Fruit fly (Drosophila melanogaster) whole organism, prepupa: ENCODE data around the gene CG14402.

Source experiments
- Blimp-1 ChIP-seq: fragments of 200-800 bp; sonication (Bioruptor generic); optimal IDR thresholded peaks from 3 replicates; lab custom pipeline; 2017; ENCODE audit warnings: missing biosample characterization, missing genetic modification characterization, mild to moderate bottlenecking, moderate library complexity, missing genetic modification reagents
- CG10669 ChIP-seq: fragments of 200-800 bp; sonication (Bioruptor generic); optimal IDR thresholded peaks from 3 replicates; lab custom pipeline; 2018; ENCODE audit warnings: missing biosample characterization, mild to moderate bottlenecking, missing genetic modification characterization, moderate library complexity
- CG11294 ChIP-seq: fragments of 200-800 bp; sonication (Bioruptor generic); IDR thresholded peaks from 2 replicates; pipeline ENCODE4 v1.3.6; 2022; ENCODE audit warnings: missing biosample characterization, missing genetic modification characterization
- CG11902 ChIP-seq: fragments of 200-800 bp; sonication (Bioruptor generic); optimal IDR thresholded peaks from 3 replicates; lab custom pipeline; 2016; ENCODE audit warnings: missing biosample characterization, missing genetic modification characterization
- CG16779 ChIP-seq: fragments of 200-800 bp; sonication (Bioruptor generic); optimal IDR thresholded peaks from 3 replicates; lab custom pipeline; 2017; ENCODE audit warnings: missing biosample characterization, mild to moderate bottlenecking, missing genetic modification characterization
- CG3032 ChIP-seq: fragments of 200-800 bp; optimal IDR thresholded peaks from 2 replicates; lab custom pipeline; 2019; ENCODE audit warnings: missing biosample characterization, mild to moderate bottlenecking, missing genetic modification characterization, moderate library complexity
- CG31627 ChIP-seq: fragments of 200-800 bp; sonication (Bioruptor generic); optimal IDR thresholded peaks from 3 replicates; lab custom pipeline; 2016; ENCODE audit warnings: missing biosample characterization, missing genetic modification characterization
- CG32006 ChIP-seq: fragments of 200-800 bp; sonication (Bioruptor generic); optimal IDR thresholded peaks from 3 replicates; lab custom pipeline; 2017; ENCODE audit warnings: missing biosample characterization, mild to moderate bottlenecking, missing genetic modification characterization
- CG6163 ChIP-seq: fragments of 200-800 bp; sonication (Bioruptor generic); IDR thresholded peaks from 3 replicates; pipeline ENCODE4 v1.3.6; 2022; ENCODE audit warnings: missing biosample characterization, missing genetic modification characterization
- CG6792 ChIP-seq: fragments of 200-800 bp; sonication (Bioruptor generic); optimal IDR thresholded peaks from 3 replicates; lab custom pipeline; 2016; ENCODE audit warnings: missing biosample characterization, missing genetic modification characterization
- CG6808 ChIP-seq: fragments of 200-800 bp; sonication (Bioruptor generic); optimal IDR thresholded peaks from 3 replicates; lab custom pipeline; 2017; ENCODE audit warnings: missing biosample characterization, missing genetic modification characterization, mild to moderate bottlenecking, moderate library complexity, missing genetic modification reagents
- CG6854 ChIP-seq: fragments of 200-800 bp; sonication (Bioruptor generic); optimal IDR thresholded peaks from 2 replicates; lab custom pipeline; 2017; ENCODE audit warnings: missing biosample characterization, mild to moderate bottlenecking, missing genetic modification characterization
- CG7368 ChIP-seq: fragments of 200-800 bp; sonication (Bioruptor generic); optimal IDR thresholded peaks from 3 replicates; lab custom pipeline; 2016; ENCODE audit warnings: missing biosample characterization, missing genetic modification characterization
- CG8319 ChIP-seq: fragments of 200-800 bp; sonication (Bioruptor generic); optimal IDR thresholded peaks from 3 replicates; lab custom pipeline; 2016; ENCODE audit warnings: missing biosample characterization, missing genetic modification characterization
- CG8632 ChIP-seq: fragments of 200-800 bp; sonication (Bioruptor generic); optimal IDR thresholded peaks from 3 replicates; lab custom pipeline; 2016; ENCODE audit warnings: missing biosample characterization, missing genetic modification characterization
- Eip75B ChIP-seq: fragments of 200-800 bp; sonication (Bioruptor generic); optimal IDR thresholded peaks from 3 replicates; lab custom pipeline; 2016; ENCODE audit warnings: missing biosample characterization, missing genetic modification characterization
- Eip78C ChIP-seq: fragments of 200-800 bp; sonication (Bioruptor generic); peaks from one replicate; lab custom pipeline; 2016; ENCODE audit warnings: missing biosample characterization, missing genetic modification characterization
- Eip93F ChIP-seq: fragments of 200-800 bp; sonication (Bioruptor generic); optimal IDR thresholded peaks from 2 replicates; lab custom pipeline; 2016; ENCODE audit warnings: missing biosample characterization, mild to moderate bottlenecking, missing genetic modification characterization
- Ets21C ChIP-seq: fragments of 200-800 bp; sonication (Bioruptor generic); optimal IDR thresholded peaks from 3 replicates; lab custom pipeline; 2016; ENCODE audit warnings: missing biosample characterization, missing genetic modification characterization
- Ets96B ChIP-seq: fragments of 200-800 bp; optimal IDR thresholded peaks from 2 replicates; lab custom pipeline; 2019; ENCODE audit warnings: missing biosample characterization, mild to moderate bottlenecking, missing genetic modification characterization, moderate library complexity
- Gug ChIP-seq: fragments of 200-800 bp; sonication (Bioruptor generic); IDR thresholded peaks from 2 replicates; pipeline ENCODE4 v1.3.6; 2022; ENCODE audit warnings: missing biosample characterization, missing genetic modification characterization
- Hr38 ChIP-seq: sonication (Bioruptor generic); optimal IDR thresholded peaks from 2 replicates; lab custom pipeline; 2016; ENCODE audit warnings: missing biosample characterization, missing genetic modification characterization
- Hr4 ChIP-seq: fragments of 200-800 bp; sonication (Bioruptor generic); optimal IDR thresholded peaks from 3 replicates; lab custom pipeline; 2016; ENCODE audit warnings: missing biosample characterization, missing genetic modification characterization
- Lpt ChIP-seq: fragments of 200-800 bp; sonication (Bioruptor generic); optimal IDR thresholded peaks from 3 replicates; lab custom pipeline; 2016; ENCODE audit warnings: missing biosample characterization, missing genetic modification characterization
- OdsH ChIP-seq: fragments of 200-800 bp; sonication (Bioruptor generic); optimal IDR thresholded peaks from 3 replicates; lab custom pipeline; 2016; ENCODE audit warnings: missing biosample characterization, missing genetic modification characterization
- Smox ChIP-seq: fragments of 200-800 bp; sonication (Bioruptor generic); optimal IDR thresholded peaks from 3 replicates; lab custom pipeline; 2016; ENCODE audit warnings: missing biosample characterization, missing genetic modification characterization
- Sox14 ChIP-seq: fragments of 200-800 bp; sonication (Bioruptor generic); optimal IDR thresholded peaks from 3 replicates; lab custom pipeline; 2016; ENCODE audit warnings: missing biosample characterization, missing genetic modification characterization
- Sox15 ChIP-seq: fragments of 200-800 bp; sonication (Bioruptor generic); optimal IDR thresholded peaks from 3 replicates; lab custom pipeline; 2016; ENCODE audit warnings: missing biosample characterization, missing genetic modification characterization
- achi ChIP-seq: fragments of 200-800 bp; sonication (Bioruptor generic); optimal IDR thresholded peaks from 3 replicates; lab custom pipeline; 2016; ENCODE audit warnings: missing biosample characterization, missing genetic modification characterization
- cyc ChIP-seq: fragments of 200-800 bp; sonication (Bioruptor generic); optimal IDR thresholded peaks from 3 replicates; lab custom pipeline; 2016; ENCODE audit warnings: missing biosample characterization, missing genetic modification characterization
- dac ChIP-seq: fragments of 200-800 bp; sonication (Bioruptor generic); optimal IDR thresholded peaks from 2 replicates; lab custom pipeline; 2017; ENCODE audit warnings: missing biosample characterization, mild to moderate bottlenecking, missing genetic modification characterization
- dsx ChIP-seq: fragments of 200-800 bp; optimal IDR thresholded peaks from 3 replicates; lab custom pipeline; 2019; ENCODE audit warnings: missing biosample characterization, mild to moderate bottlenecking, missing genetic modification characterization, moderate library complexity; ENCODE audit not compliant: poor library complexity, severe bottlenecking
- eg ChIP-seq: fragments of 200-800 bp; sonication (Bioruptor generic); IDR thresholded peaks from 3 replicates; pipeline ENCODE4 v1.3.6; 2022; ENCODE audit warnings: missing biosample characterization, missing genetic modification characterization
- lz ChIP-seq: fragments of 200-800 bp; sonication (Bioruptor generic); optimal IDR thresholded peaks from 3 replicates; lab custom pipeline; 2016; ENCODE audit warnings: missing biosample characterization, missing genetic modification characterization
- salr ChIP-seq, 2 experiments: fragments of 200-800 bp; sonication (Bioruptor generic); optimal IDR thresholded peaks; 3 replicates each; lab custom pipeline; 2016 to 2018; ENCODE audit warnings: missing biosample characterization in 2 of 2, missing genetic modification characterization in 2 of 2, mild to moderate bottlenecking in 1 of 2
- spab ChIP-seq: fragments of 200-800 bp; sonication (Bioruptor generic); optimal IDR thresholded peaks from 2 replicates; lab custom pipeline; 2017; ENCODE audit warnings: missing biosample characterization, mild to moderate bottlenecking, missing genetic modification characterization, missing genetic modification reagents
- ss ChIP-seq, 2 experiments: fragments of 200-800 bp; sonication (Bioruptor generic); optimal IDR thresholded peaks; 2 replicates in 1 of 2; 3 replicates in 1 of 2; lab custom pipeline; 2017 to 2018; ENCODE audit warnings: mild to moderate bottlenecking in 2 of 2, missing biosample characterization in 2 of 2, missing genetic modification characterization in 2 of 2, moderate library complexity in 1 of 2
- svp ChIP-seq: fragments of 200-800 bp; sonication (Bioruptor generic); peaks from one replicate; lab custom pipeline; 2016; ENCODE audit warnings: missing biosample characterization, missing genetic modification characterization
- topi ChIP-seq: fragments of 200-800 bp; sonication (Bioruptor generic); optimal IDR thresholded peaks from 3 replicates; lab custom pipeline; 2016; ENCODE audit warnings: missing biosample characterization, missing genetic modification characterization
- vri ChIP-seq: fragments of 200-800 bp; sonication (Bioruptor generic); optimal IDR thresholded peaks from 3 replicates; lab custom pipeline; 2016; ENCODE audit warnings: missing biosample characterization, mild to moderate bottlenecking, missing genetic modification characterization

Gene CG14402

dm6 chr2L:20816140-20816539 lies 33.0 kb upstream of the CG14402 start, which contains the start of gene CG33322:
Gene CG33322, minus strand, starts transcription at chr2L:20816240.
- TF ChIP-seq vri (GFP tag; lab: Kevin White, UChicago): no peak
- no peak for TF ChIP-seq salr (GFP tag; optimal IDR thresholded peaks at IDR 0.05; lab: Kevin White, UChicago)
- TF ChIP-seq Gug (GFP tag; lab: Robert Waterston, UW): no peak
- TF ChIP-seq CG31627 (GFP tag; lab: Kevin White, UChicago): no peak
- TF ChIP-seq Sox15 (GFP tag; lab: Kevin White, UChicago): no peak
- TF ChIP-seq OdsH (GFP tag; lab: Kevin White, UChicago): no peak
- no peak for TF ChIP-seq Eip93F (GFP tag; lab: Kevin White, UChicago)
- TF ChIP-seq Sox14: no peak
- TF ChIP-seq Eip78C (GFP tag; lab: Kevin White, UChicago): no peak
- TF ChIP-seq Lpt (GFP tag; lab: Kevin White, UChicago): no peak
- no peak for TF ChIP-seq CG8632
- no peak for TF ChIP-seq CG8319 (GFP tag; lab: Kevin White, UChicago)
- no peak for TF ChIP-seq svp (GFP tag; lab: Kevin White, UChicago)
- no peak for TF ChIP-seq CG6854 (GFP tag; lab: Kevin White, UChicago)
- TF ChIP-seq Eip75B (GFP tag; lab: Kevin White, UChicago): no peak
- no peak for TF ChIP-seq lz (GFP tag; lab: Kevin White, UChicago)
- TF ChIP-seq CG6792: no peak
- TF ChIP-seq achi: no peak
- no peak for TF ChIP-seq Blimp-1 (GFP tag; lab: Kevin White, UChicago)

- no peak for TF ChIP-seq salr (GFP tag; optimal IDR thresholded peaks at IDR 0.05; lab: Kevin White, UChicago)
- no peak for TF ChIP-seq CG7368 (GFP tag; lab: Kevin White, UChicago)
- TF ChIP-seq CG3032 (tag; lab: Kevin White, UChicago): no peak
- TF ChIP-seq CG8319 (GFP tag; lab: Kevin White, UChicago): no peak
- no peak for TF ChIP-seq Lpt (GFP tag; lab: Kevin White, UChicago)
These were observed 31.9 kb upstream of the CG14402 start, which contains the start of gene CheB38b for dm6 chr2L:20817170-20817569. Gene CheB38b, minus strand, starts transcription at chr2L:20817270.

dm6 chr2L:20818432-20818831 lies 30.7 kb upstream of the CG14402 start, which contains the start of gene CheB38a:
Gene CheB38a, minus strand, starts transcription at chr2L:20818532.
- TF ChIP-seq salr (GFP tag; optimal IDR thresholded peaks at IDR 0.05; lab: Kevin White, UChicago) (no peak), Lpt (GFP tag; lab: Kevin White, UChicago) (no peak), CG6163 (no peak)

dm6 chr2L:20820767-20821166 lies 28.3 kb upstream of the CG14402 start, which contains the start of gene CheB38c:
Gene CheB38c, minus strand, starts transcription at chr2L:20820867.
- TF ChIP-seq Eip78C (GFP tag; lab: Kevin White, UChicago) (peak; percentile 19), CG11902 (GFP tag; lab: Kevin White, UChicago) (no peak), dsx (GFP tag; lab: Kevin White, UChicago) (peak; percentile 35)

- TF ChIP-seq Blimp-1 (GFP tag; lab: Kevin White, UChicago) (peak; percentile 40), CG16779 (tag; lab: Kevin White, UChicago) (peak; percentile 21), CG11902 (GFP tag; lab: Kevin White, UChicago) (no peak), CG8319 (GFP tag; lab: Kevin White, UChicago) (peak; percentile 30), cyc (GFP tag; lab: Kevin White, UChicago) (no peak), Eip93F (GFP tag; lab: Kevin White, UChicago) (peak; percentile 65), eg (GFP tag; lab: Robert Waterston, UW) (peak; percentile 84), CG6808 (peak; percentile 40), topi (GFP tag; lab: Kevin White, UChicago) (no peak), dsx (GFP tag; lab: Kevin White, UChicago) (peak; percentile 89), CG32006 (GFP tag; lab: Kevin White, UChicago) (no peak), Smox (GFP tag; lab: Kevin White, UChicago) (no peak), CG10669 (GFP tag; lab: Kevin White, UChicago) (peak; percentile 41), Ets21C (GFP tag; lab: Kevin White, UChicago) (no peak), spab (GFP tag; lab: Kevin White, UChicago) (peak; percentile 47), lz (GFP tag; lab: Kevin White, UChicago) (no peak), Hr38 (GFP tag; lab: Kevin White, UChicago) (no peak), Ets96B (tag; lab: Kevin White, UChicago) (no peak), CG3032 (tag; lab: Kevin White, UChicago) (peak; percentile 20), CG11294 (peak; percentile 59), ss (GFP tag; optimal IDR thresholded peaks at IDR 0.05; lab: Kevin White, UChicago) (peak in 1 of 2 experiments; percentile 46), vri (GFP tag; lab: Kevin White, UChicago) (peak; percentile 17), dac (GFP tag; lab: Kevin White, UChicago) (no peak), Hr4 (GFP tag; lab: Kevin White, UChicago) (peak; percentile 4), Lpt (GFP tag; lab: Kevin White, UChicago) (peak; percentile 14)
These were observed 27.7 kb upstream of the CG14402 start for dm6 chr2L:20821249-20822024.
